ENCODE assay signal across 4 fruit fly cellular contexts in genomic region chr3R:22194763-22195410, dm6.
TF ChIP-seq lines count a peak whose summit lies in the region.

No protein-coding gene starts in this region.

- TF ChIP-seq CTCF in whole organism, embryonic (GFP tag; optimal IDR thresholded peaks at IDR 0.05; lab: Kevin White, UChicago), result no peak

TF ChIP-seq in whole organism, embryonic, 481 proteins besides CTCF, POLR2A, EP300 and RAD21 (continues in another document):
- TF ChIP-seq ase (GFP tag; IDR thresholded peaks at IDR 0.05; lab: Robert Waterston, UW) (no peak), sens (GFP tag; lab: Kevin White, UChicago) (peak; percentile 15), CG8089 (GFP tag; optimal IDR thresholded peaks at IDR 0.05; lab: Kevin White, UChicago) (no peak), corto (GFP tag; optimal IDR thresholded peaks at IDR 0.05; lab: Kevin White, UChicago) (no peak), D19B (GFP tag; optimal IDR thresholded peaks at IDR 0.05; lab: Kevin White, UChicago) (no peak), so (GFP tag; IDR thresholded peaks at IDR 0.05; lab: Robert Waterston, UW) (0 out of 3 replicates have a peak, but pooled peaks have one; percentile 7), CG8924 (tag; optimal IDR thresholded peaks at IDR 0.05; lab: Kevin White, UChicago) (no peak), prd (optimal IDR thresholded peaks at IDR 0.05; lab: Kevin White, UChicago) (no peak), prd (GFP tag; IDR thresholded peaks at IDR 0.05; lab: Robert Waterston, UW) (no peak), CG10147 (GFP tag; optimal IDR thresholded peaks at IDR 0.05; lab: Kevin White, UChicago) (no peak), CG10654 (GFP tag; optimal IDR thresholded peaks at IDR 0.05; lab: Kevin White, UChicago) (no peak), CG11247 (GFP tag; IDR thresholded peaks at IDR 0.05; lab: Robert Waterston, UW) (no peak), slp2 (GFP tag; optimal IDR thresholded peaks at IDR 0.05; lab: Kevin White, UChicago) (no peak), CG30403 (GFP tag; optimal IDR thresholded peaks at IDR 0.05; lab: Kevin White, UChicago) (no peak), scrt (GFP tag; optimal IDR thresholded peaks at IDR 0.05; lab: Kevin White, UChicago) (no peak), Nf-YB (GFP tag; optimal IDR thresholded peaks at IDR 0.05; lab: Kevin White, UChicago) (no peak), danr (GFP tag; IDR thresholded peaks at IDR 0.05; lab: Robert Waterston, UW) (no peak), CG14050 (GFP tag; IDR thresholded peaks at IDR 0.05; lab: Robert Waterston, UW) (no peak), sr (GFP tag; IDR thresholded peaks at IDR 0.05; lab: Robert Waterston, UW) (no peak), CG14965 (GFP tag; optimal IDR thresholded peaks at IDR 0.05; lab: Kevin White, UChicago; ENCODE audit: borderline replicate concordance) (no peak), Dip3 (GFP tag; optimal IDR thresholded peaks at IDR 0.05; lab: Kevin White, UChicago) (no peak), unc-4 (GFP tag; IDR thresholded peaks at IDR 0.05; lab: Robert Waterston, UW; ENCODE audit: partially characterized antibody) (no peak), Atf6 (GFP tag; IDR thresholded peaks at IDR 0.05; lab: Robert Waterston, UW) (no peak), Chrac-16 (GFP tag; optimal IDR thresholded peaks at IDR 0.05; lab: Kevin White, UChicago) (no peak)

TF ChIP-seq in whole organism, prepupa, 60 proteins besides CTCF, POLR2A, EP300 and RAD21 (continues in another document):
- TF ChIP-seq pdm3 (GFP tag; optimal IDR thresholded peaks at IDR 0.05; lab: Kevin White, UChicago), result peak; percentile 34
- TF ChIP-seq Met (GFP tag; optimal IDR thresholded peaks at IDR 0.05; lab: Kevin White, UChicago), result peak; percentile 82
- peak; percentile 47; the same call in 2 of the 3 replicates for TF ChIP-seq CG8119 (GFP tag; IDR thresholded peaks at IDR 0.05; lab: Robert Waterston, UW)
- TF ChIP-seq CG15336 (GFP tag; IDR thresholded peaks at IDR 0.05; lab: Robert Waterston, UW), result no peak
- TF ChIP-seq dac (GFP tag; optimal IDR thresholded peaks at IDR 0.05; lab: Kevin White, UChicago), result no peak
- TF ChIP-seq svp (GFP tag; lab: Kevin White, UChicago), result peak; percentile 87
- no peak for TF ChIP-seq OdsH (GFP tag; optimal IDR thresholded peaks at IDR 0.05; lab: Kevin White, UChicago)
- TF ChIP-seq Gug (GFP tag; IDR thresholded peaks at IDR 0.05; lab: Robert Waterston, UW), result no peak
- TF ChIP-seq CG6854 (GFP tag; optimal IDR thresholded peaks at IDR 0.05; lab: Kevin White, UChicago), result peak; percentile 23
- peak; percentile 86 for TF ChIP-seq Eip78C (GFP tag; lab: Kevin White, UChicago)
- TF ChIP-seq acj6 (GFP tag; optimal IDR thresholded peaks at IDR 0.05; lab: Kevin White, UChicago), result peak; percentile 9
- peak; percentile 47 for TF ChIP-seq CG31627 (GFP tag; optimal IDR thresholded peaks at IDR 0.05; lab: Kevin White, UChicago)
- TF ChIP-seq Smox (GFP tag; optimal IDR thresholded peaks at IDR 0.05; lab: Kevin White, UChicago), result peak; percentile 59
- TF ChIP-seq Blimp-1 (GFP tag; optimal IDR thresholded peaks at IDR 0.05; lab: Kevin White, UChicago), result peak; percentile 19
- peak; percentile 77 for TF ChIP-seq CG34406 (GFP tag; optimal IDR thresholded peaks at IDR 0.05; lab: Kevin White, UChicago)
- no peak for TF ChIP-seq Sox15 (GFP tag; optimal IDR thresholded peaks at IDR 0.05; lab: Kevin White, UChicago)
- TF ChIP-seq vri (GFP tag; optimal IDR thresholded peaks at IDR 0.05; lab: Kevin White, UChicago), result peak; percentile 11
- peak; percentile 53 for TF ChIP-seq CG10631 (GFP tag; optimal IDR thresholded peaks at IDR 0.05; lab: Kevin White, UChicago)
- TF ChIP-seq CG6163 (GFP tag; IDR thresholded peaks at IDR 0.05; lab: Robert Waterston, UW), result peak; percentile 53; the same call in 2 of the 3 replicates
- TF ChIP-seq Hr4 (GFP tag; optimal IDR thresholded peaks at IDR 0.05; lab: Kevin White, UChicago), result peak; percentile 15
- peak; percentile 69 for TF ChIP-seq Eip75B (GFP tag; optimal IDR thresholded peaks at IDR 0.05; lab: Kevin White, UChicago)
- TF ChIP-seq CG8632 (GFP tag; optimal IDR thresholded peaks at IDR 0.05; lab: Kevin White, UChicago), result peak; percentile 68
- no peak for TF ChIP-seq Ets21C (GFP tag; optimal IDR thresholded peaks at IDR 0.05; lab: Kevin White, UChicago)
- peak; percentile 13 for TF ChIP-seq CG1621 (tag; optimal IDR thresholded peaks at IDR 0.05; lab: Kevin White, UChicago)

TF ChIP-seq in whole organism, pupa, 21 proteins besides CTCF, POLR2A, EP300 and RAD21:
- TF ChIP-seq CG8301 (tag; optimal IDR thresholded peaks at IDR 0.05; lab: Kevin White, UChicago) (peak; percentile 29), D1 (tag; optimal IDR thresholded peaks at IDR 0.05; lab: Kevin White, UChicago) (peak; percentile 19), gl (tag; optimal IDR thresholded peaks at IDR 0.05; lab: Kevin White, UChicago) (peak; percentile 7), Pif1A (GFP tag; optimal IDR thresholded peaks at IDR 0.05; lab: Kevin White, UChicago) (peak; percentile 26), CG13204 (GFP tag; optimal IDR thresholded peaks at IDR 0.05; lab: Kevin White, UChicago) (peak; percentile 49), CG17806 (tag; optimal IDR thresholded peaks at IDR 0.05; lab: Kevin White, UChicago) (peak; percentile 77), CG9948 (tag; optimal IDR thresholded peaks at IDR 0.05; lab: Kevin White, UChicago) (peak; percentile 76), CG34367 (tag; optimal IDR thresholded peaks at IDR 0.05; lab: Kevin White, UChicago) (peak; percentile 69), CG15710 (tag; optimal IDR thresholded peaks at IDR 0.05; lab: Kevin White, UChicago) (peak; percentile 81), EcR (GFP tag; optimal IDR thresholded peaks at IDR 0.05; lab: Kevin White, UChicago) (no peak), Snoo (tag; optimal IDR thresholded peaks at IDR 0.05; lab: Kevin White, UChicago) (peak; percentile 28), CG32121 (GFP tag; IDR thresholded peaks at IDR 0.05; lab: Robert Waterston, UW) (no peak), rn (GFP tag; IDR thresholded peaks at IDR 0.05; lab: Robert Waterston, UW) (no peak), CG8159 (tag; optimal IDR thresholded peaks at IDR 0.05; lab: Kevin White, UChicago) (peak; percentile 85), Pif1B (GFP tag; optimal IDR thresholded peaks at IDR 0.05; lab: Kevin White, UChicago) (peak; percentile 13), CG14655 (GFP tag; optimal IDR thresholded peaks at IDR 0.05; lab: Kevin White, UChicago) (peak; percentile 50), CG4496 (GFP tag; IDR thresholded peaks at IDR 0.05; lab: Robert Waterston, UW) (no peak)

TF ChIP-seq in whole organism, wandering third instar larva, 38 proteins besides CTCF, POLR2A, EP300 and RAD21:
- TF ChIP-seq fru (GFP tag; optimal IDR thresholded peaks at IDR 0.05; lab: Kevin White, UChicago) (peak; percentile 85), Mio (GFP tag; optimal IDR thresholded peaks at IDR 0.05; lab: Kevin White, UChicago) (no peak), rgr (GFP tag; optimal IDR thresholded peaks at IDR 0.05; lab: Kevin White, UChicago) (peak; percentile 46), Sp1 (GFP tag; optimal IDR thresholded peaks at IDR 0.05; lab: Kevin White, UChicago) (peak; percentile 86), Hnf4 (GFP tag; optimal IDR thresholded peaks at IDR 0.05; lab: Kevin White, UChicago) (peak; percentile 42), ey (GFP tag; optimal IDR thresholded peaks at IDR 0.05; lab: Kevin White, UChicago) (peak; percentile 55), Dif (GFP tag; optimal IDR thresholded peaks at IDR 0.05; lab: Kevin White, UChicago; ENCODE audit: partially characterized antibody) (peak; percentile 11), h (GFP tag; optimal IDR thresholded peaks at IDR 0.05; lab: Kevin White, UChicago) (peak; percentile 66), sage (GFP tag; optimal IDR thresholded peaks at IDR 0.05; lab: Kevin White, UChicago) (no peak), dmrt93B (GFP tag; optimal IDR thresholded peaks at IDR 0.05; lab: Kevin White, UChicago) (peak; percentile 60), foxo (GFP tag; optimal IDR thresholded peaks at IDR 0.05; lab: Kevin White, UChicago) (peak in 1 of 2 experiments; percentile 60), CG32264 (GFP tag; optimal IDR thresholded peaks at IDR 0.05; lab: Kevin White, UChicago) (no peak), CG9705 (GFP tag; optimal IDR thresholded peaks at IDR 0.05; lab: Kevin White, UChicago) (peak; percentile 15), OdsH (GFP tag; optimal IDR thresholded peaks at IDR 0.05; lab: Kevin White, UChicago) (peak; percentile 43), Rel (GFP tag; optimal IDR thresholded peaks at IDR 0.05; lab: Kevin White, UChicago) (no peak), Rel (tag; optimal IDR thresholded peaks at IDR 0.05; lab: Kevin White, UChicago) (peak; percentile 14), Hr83 (GFP tag; optimal IDR thresholded peaks at IDR 0.05; lab: Kevin White, UChicago; ENCODE audit: poor library complexity, severe bottlenecking) (no peak), brk (GFP tag; optimal IDR thresholded peaks at IDR 0.05; lab: Kevin White, UChicago) (peak; percentile 30), psq (GFP tag; optimal IDR thresholded peaks at IDR 0.05; lab: Kevin White, UChicago) (peak; percentile 59), HLH106 (tag; optimal IDR thresholded peaks at IDR 0.05; lab: Kevin White, UChicago) (peak; percentile 83), br (GFP tag; optimal IDR thresholded peaks at IDR 0.05; lab: Kevin White, UChicago) (peak; percentile 44), dsf (GFP tag; optimal IDR thresholded peaks at IDR 0.05; lab: Kevin White, UChicago; ENCODE audit: borderline replicate concordance) (no peak), woc (GFP tag; optimal IDR thresholded peaks at IDR 0.05; lab: Kevin White, UChicago) (peak; percentile 73), Myc (optimal IDR thresholded peaks at IDR 0.05; lab: Kevin White, UChicago) (no peak)

Comparison
In these comparisons a context has a peak if more than half of its experiments do, and no peak if none do; other contexts are left out.
1. Of the 7 proteins assayed by ChIP-seq in both whole organism, embryonic and whole organism, prepupa: peak only in whole organism, embryonic: none; only in whole organism, prepupa: Blimp-1, CG16779, CG6854, Hr39 and Sox102F; in both: none; in neither: 2.